Worm (Caenorhabditis elegans) whole organism, young adult: ENCODE results near the gene Y37E11AM.4.

Experiments used
- F23B12.7 ChIP-seq: sonication (generic microtip); optimal IDR thresholded peaks from 2 replicates; lab custom pipeline; 2017; ENCODE audit warnings: missing genetic modification characterization, mild to moderate bottlenecking, missing compliant biosample characterization, antibody characterized with exemption, moderate library complexity; ENCODE audit not compliant: insufficient read depth
- F39B2.1 ChIP-seq: fragments of 200-800 bp; sonication (Bioruptor generic); IDR thresholded peaks from 2 replicates; pipeline ENCODE4 v1.3.6; 2022; ENCODE audit warnings: missing genetic modification reagents, missing genetic modification characterization, missing compliant biosample characterization
- F49E8.2 ChIP-seq: sonication (generic microtip); optimal IDR thresholded peaks from 3 replicates; lab custom pipeline; 2017; ENCODE audit warnings: missing genetic modification characterization, mild to moderate bottlenecking, missing compliant biosample characterization, antibody characterized with exemption, moderate library complexity; ENCODE audit not compliant: insufficient read depth
- F57A8.1 ChIP-seq: fragments of 200-800 bp; sonication (Bioruptor generic); optimal IDR thresholded peaks from 2 replicates; lab custom pipeline; 2018; ENCODE audit warnings: mild to moderate bottlenecking, missing genetic modification characterization, moderate library complexity, missing compliant biosample characterization
- T07F8.4 ChIP-seq: sonication (generic microtip); optimal IDR thresholded peaks from 2 replicates; lab custom pipeline; 2016; ENCODE audit warnings: mild to moderate bottlenecking, missing genetic modification characterization, moderate library complexity, missing compliant biosample characterization
- ceh-40 ChIP-seq: fragments of 200-800 bp; sonication (Bioruptor generic); IDR thresholded peaks from 2 replicates; pipeline ENCODE4 v1.3.6; 2022; ENCODE audit warnings: missing genetic modification characterization, missing compliant biosample characterization
- die-1 ChIP-seq: sonication (generic microtip); optimal IDR thresholded peaks from 2 replicates; lab custom pipeline; 2016; ENCODE audit warnings: missing genotype, mild to moderate bottlenecking, missing genetic modification characterization, missing compliant biosample characterization
- dpff-1 ChIP-seq: sonication (generic microtip); optimal IDR thresholded peaks from 2 replicates; lab custom pipeline; 2017; ENCODE audit warnings: mild to moderate bottlenecking, missing genetic modification characterization, missing compliant biosample characterization
- unc-130 ChIP-seq: sonication (generic microtip); optimal IDR thresholded peaks from 2 replicates; lab custom pipeline; 2016; ENCODE audit warnings: missing genetic modification reagents, missing genetic modification characterization, missing compliant biosample characterization

ce11 chrIV:3700554-3700953, 22.0 kb downstream of the Y37E11AM.4 start, which contains the start of gene Y37E11AL.9:
- TF ChIP-seq F23B12.7, result no peak
- no peak for TF ChIP-seq die-1 (tag; lab: Kevin White, UChicago)
- no peak for TF ChIP-seq T07F8.4 (tag; lab: Kevin White, UChicago)
- TF ChIP-seq unc-130 (GFP tag; lab: Kevin White, UChicago), result no peak
- no peak for TF ChIP-seq dpff-1 (tag; lab: Kevin White, UChicago)
- TF ChIP-seq F49E8.2, result no peak
- TF ChIP-seq F57A8.1 (GFP tag; lab: Kevin White, UChicago), result no peak
- no peak for TF ChIP-seq F39B2.1 (GFP tag; lab: Robert Waterston, UW)
- TF ChIP-seq ceh-40, result no peak
